Fruit fly (Drosophila melanogaster): Measurements from ENCODE around the gene CG31139.

DNA sequence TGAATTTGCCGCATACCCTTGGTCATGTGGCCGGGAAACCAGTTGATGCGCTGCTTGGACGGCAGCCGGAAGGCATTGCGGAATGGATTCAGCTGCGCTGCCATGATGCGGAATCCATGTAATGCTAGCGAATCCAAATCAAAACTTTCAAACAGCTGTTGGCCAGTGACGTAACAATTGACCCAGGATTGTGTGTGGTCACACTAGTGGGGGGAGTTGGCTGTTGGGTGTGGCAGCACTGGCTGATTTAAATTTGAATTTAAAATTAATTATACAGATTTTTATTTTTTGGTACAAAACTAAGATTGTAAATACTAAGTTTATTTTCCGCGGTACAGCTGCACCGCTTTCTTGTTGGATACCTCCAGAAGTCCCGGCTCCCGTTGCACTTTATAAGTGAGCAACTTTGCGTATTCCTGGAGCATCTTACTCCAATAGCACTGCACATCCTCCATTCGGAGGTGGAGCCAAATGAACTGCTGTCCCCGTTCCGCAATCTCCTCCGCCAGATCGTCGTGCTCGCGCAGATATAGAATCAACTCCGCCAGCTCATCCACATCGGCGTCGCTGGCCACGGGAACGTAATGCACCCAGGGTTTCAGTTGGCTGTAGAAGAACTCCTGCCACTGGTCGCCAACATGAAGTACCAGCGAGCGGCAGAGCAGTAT is 1.3 kb downstream of the CG31139 start, which contains the start of gene CG17141:
- TF ChIP-seq cic (GFP tag; optimal IDR thresholded peaks at IDR 0.05), result no peak
- TF ChIP-seq Mnt (GFP tag; optimal IDR thresholded peaks at IDR 0.05), result no peak
- no peak for TF ChIP-seq CG7101 (tag; optimal IDR thresholded peaks at IDR 0.05)
